Fruit fly (Drosophila melanogaster): ENCODE data around the gene CG9801.

CG9801 gene

dm6 chr3R:8747134-8747870 is at the start of gene CG9801, which contains the start of gene Nasp (continued):
- peak; percentile 31 for TF ChIP-seq repo (GFP tag; optimal IDR thresholded peaks at IDR 0.05)
- TF ChIP-seq Atf-2 (GFP tag; optimal IDR thresholded peaks at IDR 0.05) = peak; percentile 1
- TF ChIP-seq CG12104 (GFP tag; optimal IDR thresholded peaks at IDR 0.05) = no peak
- no peak for TF ChIP-seq CG1647 (GFP tag; optimal IDR thresholded peaks at IDR 0.05)
- peak in 1 of 2 experiments; percentile 18 for TF ChIP-seq Hr51 (GFP tag; optimal IDR thresholded peaks at IDR 0.05)
- TF ChIP-seq CG12659 (GFP tag; optimal IDR thresholded peaks at IDR 0.05) = peak; percentile 86
- TF ChIP-seq al (GFP tag; IDR thresholded peaks at IDR 0.05) = no peak
- no peak for TF ChIP-seq esg (GFP tag; conservative IDR thresholded peaks at IDR 0.05)
- no peak for TF ChIP-seq CG3065 (GFP tag; optimal IDR thresholded peaks at IDR 0.05)
- no peak for TF ChIP-seq hth (optimal IDR thresholded peaks at IDR 0.05)
- TF ChIP-seq fd102C (GFP tag; optimal IDR thresholded peaks at IDR 0.05) = no peak
- no peak for TF ChIP-seq CG4854 (GFP tag; optimal IDR thresholded peaks at IDR 0.05)
- 0 out of 2 replicates have a peak, but pooled peaks have one; percentile 12 for TF ChIP-seq CG9215 (GFP tag; IDR thresholded peaks at IDR 0.05)
- no peak for TF ChIP-seq CG2129 (GFP tag; IDR thresholded peaks at IDR 0.05; ENCODE audit: partially characterized antibody)
- peak; percentile 75 for TF ChIP-seq nmo (GFP tag; optimal IDR thresholded peaks at IDR 0.05)
- peak; percentile 20 for TF ChIP-seq CG11398 (GFP tag; optimal IDR thresholded peaks at IDR 0.05)
- TF ChIP-seq gce (GFP tag; IDR thresholded peaks at IDR 0.05) = 0 out of 3 replicates have a peak, but pooled peaks have one; percentile 15
- TF ChIP-seq CG12942 (GFP tag; optimal IDR thresholded peaks at IDR 0.05) = no peak
- TF ChIP-seq az2 (GFP tag; optimal IDR thresholded peaks at IDR 0.05) = no peak
- TF ChIP-seq run (tag; optimal IDR thresholded peaks at IDR 0.05) = peak; percentile 41
- peak; percentile 33 for TF ChIP-seq HLH54F (GFP tag; optimal IDR thresholded peaks at IDR 0.05)
- peak; percentile 42 for TF ChIP-seq gcm (GFP tag; optimal IDR thresholded peaks at IDR 0.05)
- no peak for TF ChIP-seq CG6654 (GFP tag; optimal IDR thresholded peaks at IDR 0.05)
- 0 out of 3 replicates have a peak, but pooled peaks have one; percentile 9 for TF ChIP-seq ase (GFP tag; IDR thresholded peaks at IDR 0.05)
- TF ChIP-seq zen2 (GFP tag; IDR thresholded peaks at IDR 0.05; ENCODE audit: partially characterized antibody) = 0 out of 3 replicates have a peak, but pooled peaks have one; percentile 6
- TF ChIP-seq CG10462 (GFP tag; optimal IDR thresholded peaks at IDR 0.05) = no peak
- TF ChIP-seq eyg (GFP tag; optimal IDR thresholded peaks at IDR 0.05) = no peak
- TF ChIP-seq mld (GFP tag; IDR thresholded peaks at IDR 0.05; ENCODE audit: partially characterized antibody) = peak; percentile 63
- peak; percentile 56 for TF ChIP-seq sd (tag; optimal IDR thresholded peaks at IDR 0.05)
- TF ChIP-seq CG10431 (GFP tag; optimal IDR thresholded peaks at IDR 0.05) = no peak

dm6 chr3R:8794384-8794783 is 46.9 kb upstream of the CG9801 start, which contains the start of gene Ir85a:
Gene Ir85a, plus strand, starts transcription at chr3R:8794684.
- no peak for TF ChIP-seq Max (GFP tag; optimal IDR thresholded peaks at IDR 0.05)
- TF ChIP-seq Gsc (GFP tag; IDR thresholded peaks at IDR 0.05) = no peak
- no peak for TF ChIP-seq CG34224 (GFP tag; IDR thresholded peaks at IDR 0.05; ENCODE audit: partially characterized antibody)
- no peak for TF ChIP-seq CG16815 (GFP tag; optimal IDR thresholded peaks at IDR 0.05)
- TF ChIP-seq CG33557 (GFP tag; optimal IDR thresholded peaks at IDR 0.05) = no peak
- no peak for TF ChIP-seq CG14050 (GFP tag; IDR thresholded peaks at IDR 0.05)
- no peak for TF ChIP-seq exex (tag; optimal IDR thresholded peaks at IDR 0.05)
- TF ChIP-seq nom (GFP tag; optimal IDR thresholded peaks at IDR 0.05) = no peak
- TF ChIP-seq caup (GFP tag; optimal IDR thresholded peaks at IDR 0.05; ENCODE audit: severe bottlenecking) = no peak
- no peak for TF ChIP-seq CG16779 (GFP tag; IDR thresholded peaks at IDR 0.05)
- no peak for TF ChIP-seq CG12236 (GFP tag; optimal IDR thresholded peaks at IDR 0.05)
